Worm (Caenorhabditis elegans): ENCODE data around the gene cyp-33E2.

ce11 chrIV:8597504-8597903 lies 14.6 kb upstream of the cyp-33E2 start:
- no peak for TF ChIP-seq ztf-11 (tag; optimal IDR thresholded peaks at IDR 0.05)
- no peak for TF ChIP-seq snpc-4 (tag; optimal IDR thresholded peaks at IDR 0.05)
- no peak for TF ChIP-seq mep-1 (tag; optimal IDR thresholded peaks at IDR 0.05)
- TF ChIP-seq nhr-2 (tag; optimal IDR thresholded peaks at IDR 0.05): peak; percentile 3
- TF ChIP-seq lin-32 (GFP tag; optimal IDR thresholded peaks at IDR 0.05): no peak
